Fruit fly (Drosophila melanogaster): ENCODE results near the gene CG32022.

CG32022 gene

dm6 chr3L:8673377-8674000, 47.6 kb downstream of the CG32022 start (continued):
- TF ChIP-seq CoRest (tag; optimal IDR thresholded peaks at IDR 0.05) (no peak), CG10543 (GFP tag; optimal IDR thresholded peaks at IDR 0.05) (no peak), Mrtf (GFP tag; IDR thresholded peaks at IDR 0.05) (no peak), CG34376 (GFP tag; optimal IDR thresholded peaks at IDR 0.05) (no peak), CG32767 (GFP tag; IDR thresholded peaks at IDR 0.05) (peak; percentile 53; the same call in 1 of the 2 replicates), CG17829 (tag; optimal IDR thresholded peaks at IDR 0.05) (no peak), CG16863 (GFP tag; optimal IDR thresholded peaks at IDR 0.05) (no peak), chinmo (GFP tag; IDR thresholded peaks at IDR 0.05; ENCODE audit: partially characterized antibody) (peak; percentile 72; the same call in 1 of the 4 replicates), Ets65A (GFP tag) (peak; percentile 52), gsb (GFP tag; IDR thresholded peaks at IDR 0.05) (no peak), CHES-1-like (GFP tag; optimal IDR thresholded peaks at IDR 0.05) (no peak), Asciz (GFP tag; optimal IDR thresholded peaks at IDR 0.05) (no peak), tgo (GFP tag; IDR thresholded peaks at IDR 0.05) (no peak), phol (tag; optimal IDR thresholded peaks at IDR 0.05) (no peak), sqz (GFP tag; optimal IDR thresholded peaks at IDR 0.05) (no peak), sens (GFP tag) (no peak), Taf1 (GFP tag; IDR thresholded peaks at IDR 0.05) (no peak), mirr (GFP tag; optimal IDR thresholded peaks at IDR 0.05) (no peak), gem (tag; optimal IDR thresholded peaks at IDR 0.05) (peak; percentile 4), Pdp1 (GFP tag; optimal IDR thresholded peaks at IDR 0.05) (peak in 1 of 2 experiments; percentile 19), Med (GFP tag) (peak; percentile 42), CG17361 (GFP tag; IDR thresholded peaks at IDR 0.05) (0 out of 3 replicates have a peak, but pooled peaks have one; percentile 20), CG3163 (GFP tag; optimal IDR thresholded peaks at IDR 0.05) (no peak), nerfin-2 (GFP tag; IDR thresholded peaks at IDR 0.05; ENCODE audit: partially characterized antibody) (no peak), CG6791 (GFP tag; IDR thresholded peaks at IDR 0.05; ENCODE audit: partially characterized antibody) (0 out of 3 replicates have a peak, but pooled peaks have one; percentile 20), Stat92E (GFP tag; optimal IDR thresholded peaks at IDR 0.05) (no peak), sd (tag; optimal IDR thresholded peaks at IDR 0.05) (peak; percentile 52), oc (tag; optimal IDR thresholded peaks at IDR 0.05) (no peak)

dm6 chr3L:8672199-8673059, 48.6 kb downstream of the CG32022 start:
- TF ChIP-seq Bdp1 (GFP tag; optimal IDR thresholded peaks at IDR 0.05), result no peak
- no peak for TF ChIP-seq bbx (GFP tag; IDR thresholded peaks at IDR 0.05; ENCODE audit: partially characterized antibody)
- TF ChIP-seq CG9817 (tag; optimal IDR thresholded peaks at IDR 0.05), result peak; percentile 38
- TF ChIP-seq h (optimal IDR thresholded peaks at IDR 0.05), result no peak
- no peak for TF ChIP-seq Fer1 (GFP tag; optimal IDR thresholded peaks at IDR 0.05)
- TF ChIP-seq Hsf (GFP tag; optimal IDR thresholded peaks at IDR 0.05), result peak; percentile 37
- no peak for TF ChIP-seq prd (optimal IDR thresholded peaks at IDR 0.05)
- TF ChIP-seq prd (GFP tag; IDR thresholded peaks at IDR 0.05), result peak; percentile 46; the same call in 1 of the 3 replicates
- TF ChIP-seq CG17385 (GFP tag; optimal IDR thresholded peaks at IDR 0.05), result peak; percentile 19
- TF ChIP-seq CG10543 (GFP tag; optimal IDR thresholded peaks at IDR 0.05), result peak; percentile 59
- TF ChIP-seq NC2α (GFP tag; optimal IDR thresholded peaks at IDR 0.05), result no peak
- no peak for TF ChIP-seq zen (tag; optimal IDR thresholded peaks at IDR 0.05)
- TF ChIP-seq cad (GFP tag; optimal IDR thresholded peaks at IDR 0.05), result no peak
- TF ChIP-seq NC2β (GFP tag; optimal IDR thresholded peaks at IDR 0.05), result no peak
- TF ChIP-seq CG2199 (GFP tag; IDR thresholded peaks at IDR 0.05), result no peak
- peak; percentile 65 for TF ChIP-seq CG3281 (GFP tag; optimal IDR thresholded peaks at IDR 0.05)
- no peak for TF ChIP-seq CG17186 (GFP tag; optimal IDR thresholded peaks at IDR 0.05)
- TF ChIP-seq Jarid2 (GFP tag; optimal IDR thresholded peaks at IDR 0.05), result no peak
- TF ChIP-seq CG33557 (GFP tag; optimal IDR thresholded peaks at IDR 0.05), result no peak
- TF ChIP-seq Lpt (GFP tag; optimal IDR thresholded peaks at IDR 0.05), result no peak
- TF ChIP-seq Hr51 (GFP tag; optimal IDR thresholded peaks at IDR 0.05), result peak in 1 of 2 experiments; percentile 65
- peak; percentile 24 for TF ChIP-seq CG11504 (tag; optimal IDR thresholded peaks at IDR 0.05)
